Worm (Caenorhabditis elegans) whole organism, L3 larva: ENCODE results near the gene ril-2.

Experiments used
- R02D3.7 ChIP-seq: fragments of 150-350 bp; optimal IDR thresholded peaks from 2 replicates; lab custom pipeline; 2014; ENCODE audit warnings: missing biosample characterization, missing genetic modification characterization
- ZK546.5 ChIP-seq: sonication (generic microtip); optimal IDR thresholded peaks from 2 replicates; lab custom pipeline; 2017; ENCODE audit warnings: missing biosample characterization, missing genetic modification characterization
- aly-2 ChIP-seq: fragments of 150-350 bp; optimal IDR thresholded peaks from 2 replicates; lab custom pipeline; 2014; ENCODE audit warnings: missing biosample characterization, missing genetic modification characterization
- ama-1 ChIP-seq: fragments of 150-350 bp; optimal IDR thresholded peaks from 2 replicates; lab custom pipeline; 2018
- ceh-16 ChIP-seq: sonication (generic microtip); optimal IDR thresholded peaks from 2 replicates; lab custom pipeline; 2017; ENCODE audit warnings: missing biosample characterization, missing genetic modification characterization
- ceh-28 ChIP-seq: fragments of 150-350 bp; optimal IDR thresholded peaks from 2 replicates; lab custom pipeline; 2014; ENCODE audit warnings: missing biosample characterization, missing genetic modification reagents, missing genetic modification characterization
- ceh-82 ChIP-seq: fragments of 150-350 bp; optimal IDR thresholded peaks from 2 replicates; lab custom pipeline; 2014; ENCODE audit warnings: missing biosample characterization, missing genetic modification characterization
- ceh-9 ChIP-seq: sonication (generic microtip); optimal IDR thresholded peaks from 2 replicates; lab custom pipeline; 2018; ENCODE audit warnings: missing biosample characterization, missing genetic modification characterization
- egl-27 ChIP-seq: sonication (generic microtip); optimal IDR thresholded peaks from 4 replicates; lab custom pipeline; 2017; ENCODE audit warnings: missing biosample characterization, missing genetic modification reagents, missing genetic modification characterization
- egl-5 ChIP-seq: fragments of 150-350 bp; optimal IDR thresholded peaks from 2 replicates; lab custom pipeline; 2017; ENCODE audit warnings: missing biosample characterization, missing genetic modification reagents, missing genetic modification characterization, inconsistent platforms
- elt-2 ChIP-seq: sonication (generic microtip); optimal IDR thresholded peaks from 2 replicates; lab custom pipeline; 2016; ENCODE audit warnings: missing genetic modification reagents, mild to moderate bottlenecking, missing genetic modification characterization, missing compliant biosample characterization
- elt-3 ChIP-seq, 3 experiments: fragments of 150-350 bp in 1 of 3; sonication (generic microtip) in 2 of 3; optimal IDR thresholded peaks; 2 replicates in 2 of 3; 4 replicates in 1 of 3; lab custom pipeline; 2014 to 2017; ENCODE audit warnings: missing biosample characterization in 3 of 3, missing genetic modification characterization in 3 of 3
- eor-1 ChIP-seq, 2 experiments: fragments of 150-350 bp; optimal IDR thresholded peaks; 2 replicates each; lab custom pipeline; 2014 to 2018; ENCODE audit warnings: missing biosample characterization in 2 of 2, missing genetic modification characterization in 2 of 2
- fkh-10 ChIP-seq: sonication (generic microtip); optimal IDR thresholded peaks from 2 replicates; lab custom pipeline; 2017; ENCODE audit warnings: missing biosample characterization, missing genetic modification reagents, missing genetic modification characterization
- fos-1 ChIP-seq: fragments of 150-350 bp; optimal IDR thresholded peaks from 2 replicates; lab custom pipeline; 2014; ENCODE audit warnings: missing biosample characterization, missing genetic modification characterization
- hmg-11 ChIP-seq: sonication (generic microtip); optimal IDR thresholded peaks from 2 replicates; lab custom pipeline; 2016; ENCODE audit warnings: missing genetic modification characterization, missing compliant biosample characterization
- lin-15B ChIP-seq: fragments of 150-350 bp; optimal IDR thresholded peaks from 2 replicates; lab custom pipeline; 2014; ENCODE audit warnings: missing biosample characterization, missing genetic modification characterization
- lsy-12 ChIP-seq: sonication (generic microtip); optimal IDR thresholded peaks from 2 replicates; lab custom pipeline; 2016; ENCODE audit warnings: mild to moderate bottlenecking, missing genetic modification characterization, missing compliant biosample characterization
- mml-1 ChIP-seq: fragments of 150-350 bp; sonication (generic microtip); optimal IDR thresholded peaks from 3 replicates; lab custom pipeline; 2014; ENCODE audit warnings: missing biosample characterization, missing genetic modification characterization
- nfya-1 ChIP-seq: sonication (generic microtip); optimal IDR thresholded peaks from 2 replicates; lab custom pipeline; 2017; ENCODE audit warnings: missing genetic modification characterization, mild to moderate bottlenecking, missing compliant biosample characterization, antibody characterized with exemption, moderate library complexity; ENCODE audit not compliant: insufficient read depth
- nhr-11 ChIP-seq: fragments of 150-350 bp; optimal IDR thresholded peaks from 2 replicates; lab custom pipeline; 2014; ENCODE audit warnings: missing biosample characterization, missing genetic modification characterization
- nhr-12 ChIP-seq: fragments of 150-350 bp; optimal IDR thresholded peaks from 2 replicates; lab custom pipeline; 2014; ENCODE audit warnings: missing biosample characterization, missing genetic modification characterization
- nhr-23 ChIP-seq: fragments of 150-350 bp; optimal IDR thresholded peaks from 2 replicates; lab custom pipeline; 2014; ENCODE audit warnings: missing biosample characterization, missing genetic modification reagents, missing genetic modification characterization
- nhr-237 ChIP-seq: fragments of 150-350 bp; optimal IDR thresholded peaks from 2 replicates; lab custom pipeline; 2014; ENCODE audit warnings: missing biosample characterization, missing genetic modification characterization
- nhr-25 ChIP-seq: sonication (generic microtip); optimal IDR thresholded peaks from 2 replicates; lab custom pipeline; 2017; ENCODE audit warnings: missing biosample characterization, missing genetic modification characterization
- nhr-28 ChIP-seq: fragments of 150-350 bp; optimal IDR thresholded peaks from 2 replicates; lab custom pipeline; 2014; ENCODE audit warnings: missing biosample characterization, missing genetic modification characterization
- nhr-67 ChIP-seq: fragments of 150-350 bp; optimal IDR thresholded peaks from 2 replicates; lab custom pipeline; 2014; ENCODE audit warnings: missing biosample characterization, missing genetic modification characterization
- nhr-76 ChIP-seq: fragments of 150-350 bp; sonication (generic microtip); optimal IDR thresholded peaks from 5 replicates; lab custom pipeline; 2014; ENCODE audit warnings: missing biosample characterization, missing genetic modification characterization
- nhr-77 ChIP-seq: fragments of 150-350 bp; optimal IDR thresholded peaks from 2 replicates; lab custom pipeline; 2014; ENCODE audit warnings: missing biosample characterization, missing genetic modification characterization
- pha-4 ChIP-seq: fragments of 150-350 bp; optimal IDR thresholded peaks from 2 replicates; lab custom pipeline; 2014; ENCODE audit warnings: missing biosample characterization, missing genetic modification reagents, missing genetic modification characterization
- pqm-1 ChIP-seq: fragments of 150-350 bp; optimal IDR thresholded peaks from 2 replicates; lab custom pipeline; 2017; ENCODE audit warnings: missing biosample characterization, missing genetic modification characterization, inconsistent platforms
- sea-2 ChIP-seq: fragments of 150-350 bp; sonication (generic microtip); optimal IDR thresholded peaks from 4 replicates; lab custom pipeline; 2014; ENCODE audit warnings: missing biosample characterization, missing genetic modification reagents, missing genetic modification characterization
- skn-1 ChIP-seq: fragments of 150-350 bp; optimal IDR thresholded peaks from 2 replicates; lab custom pipeline; 2014; ENCODE audit warnings: missing biosample characterization, missing genetic modification characterization
- snpc-4 ChIP-seq: fragments of 150-350 bp; optimal IDR thresholded peaks from 2 replicates; lab custom pipeline; 2014; ENCODE audit warnings: missing biosample characterization, missing genetic modification characterization
- tbx-2 ChIP-seq: sonication (generic microtip); optimal IDR thresholded peaks from 2 replicates; lab custom pipeline; 2016; ENCODE audit warnings: mild to moderate bottlenecking, missing genetic modification characterization, missing compliant biosample characterization
- ztf-11 ChIP-seq: fragments of 150-350 bp; optimal IDR thresholded peaks from 2 replicates; lab custom pipeline; 2014; ENCODE audit warnings: missing biosample characterization, missing genetic modification characterization

Gene ril-2

DNA sequence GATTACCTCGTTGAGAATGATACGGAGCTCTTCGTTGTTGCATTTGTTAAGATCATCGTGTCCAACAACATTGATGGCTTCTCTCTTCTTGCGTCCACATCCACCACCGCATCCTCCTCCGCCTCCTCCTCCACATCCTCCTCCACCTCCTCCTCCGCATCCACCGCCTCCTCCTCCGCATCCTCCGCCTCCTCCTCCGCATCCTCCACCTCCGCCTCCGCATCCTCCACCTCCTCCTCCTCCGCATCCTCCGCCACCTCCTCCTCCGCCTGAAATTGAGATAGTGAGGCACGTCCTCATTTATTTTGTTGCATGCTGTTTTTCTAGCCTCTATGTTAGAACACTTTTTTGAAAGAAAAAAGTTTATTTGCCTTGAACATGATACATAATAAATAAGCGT lies 23.1 kb downstream of the ril-2 start:
- TF ChIP-seq nhr-11 (tag; lab: Kevin White, UChicago), result no peak
- TF ChIP-seq sea-2 (GFP tag; lab: Kevin White, UChicago), result no peak
- TF ChIP-seq snpc-4 (tag; lab: Kevin White, UChicago), result no peak
- TF ChIP-seq nhr-76 (tag; lab: Kevin White, UChicago), result no peak
- no peak for TF ChIP-seq R02D3.7 (tag; lab: Kevin White, UChicago)
- no peak for TF ChIP-seq nhr-28 (tag; lab: Kevin White, UChicago)
- no peak for TF ChIP-seq ceh-16
- TF ChIP-seq skn-1 (tag; lab: Kevin White, UChicago), result no peak
- TF ChIP-seq pha-4, result no peak
- TF ChIP-seq ZK546.5, result no peak
- no peak for TF ChIP-seq nhr-23 (tag; lab: Kevin White, UChicago)
- TF ChIP-seq egl-27 (tag; lab: Kevin White, UChicago), result no peak
- TF ChIP-seq nfya-1 (tag; lab: Kevin White, UChicago), result no peak
- TF ChIP-seq nhr-12 (tag; lab: Kevin White, UChicago), result no peak
- no peak for TF ChIP-seq lin-15B (tag; lab: Kevin White, UChicago)
- TF ChIP-seq nhr-237 (tag; lab: Kevin White, UChicago), result no peak
- no peak for TF ChIP-seq elt-3 (tag; optimal IDR thresholded peaks at IDR 0.05; lab: Kevin White, UChicago)

DNA sequence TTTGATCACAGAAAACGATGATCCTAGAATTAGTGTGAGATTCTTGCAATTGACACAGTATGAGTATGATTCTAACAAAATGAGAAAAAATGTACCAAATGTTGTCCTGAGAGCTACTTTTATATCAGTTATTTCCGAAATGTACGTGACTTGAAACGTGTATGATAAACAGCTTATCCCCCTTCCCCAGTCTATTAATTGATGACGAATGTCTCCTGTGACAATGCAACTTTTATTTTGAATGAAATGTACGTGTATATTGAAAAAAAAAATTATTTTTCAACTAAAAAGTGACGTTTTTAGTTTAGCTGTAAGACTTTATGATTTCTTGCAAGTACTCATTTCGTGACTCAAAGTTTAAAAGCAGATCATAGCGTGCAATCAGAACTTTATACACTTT lies 28.7 kb downstream of the ril-2 start:
- TF ChIP-seq fkh-10, result no peak
- TF ChIP-seq nhr-76 (tag; lab: Kevin White, UChicago), result no peak
- no peak for TF ChIP-seq nhr-237 (tag; lab: Kevin White, UChicago)
- TF ChIP-seq nhr-67, result no peak
- no peak for TF ChIP-seq fos-1
- TF ChIP-seq mml-1 (tag; lab: Kevin White, UChicago), result no peak
- no peak for TF ChIP-seq ztf-11 (tag; lab: Kevin White, UChicago)
- no peak for TF ChIP-seq ZK546.5
- TF ChIP-seq R02D3.7 (tag; lab: Kevin White, UChicago), result no peak
- TF ChIP-seq pqm-1 (tag; lab: Kevin White, UChicago), result no peak
- TF ChIP-seq nhr-23 (tag; lab: Kevin White, UChicago), result no peak
- no peak for TF ChIP-seq ceh-9 (tag; lab: Kevin White, UChicago)
- TF ChIP-seq skn-1 (tag; lab: Kevin White, UChicago), result no peak
- no peak for TF ChIP-seq snpc-4 (tag; lab: Kevin White, UChicago)
- no peak for TF ChIP-seq elt-2
- no peak for TF ChIP-seq aly-2 (tag; lab: Kevin White, UChicago)
- no peak for TF ChIP-seq eor-1 (tag; optimal IDR thresholded peaks at IDR 0.05; lab: Kevin White, UChicago)
- no peak for TF ChIP-seq sea-2 (GFP tag; lab: Kevin White, UChicago)
- TF ChIP-seq, all 47 proteins: peak for 0

DNA sequence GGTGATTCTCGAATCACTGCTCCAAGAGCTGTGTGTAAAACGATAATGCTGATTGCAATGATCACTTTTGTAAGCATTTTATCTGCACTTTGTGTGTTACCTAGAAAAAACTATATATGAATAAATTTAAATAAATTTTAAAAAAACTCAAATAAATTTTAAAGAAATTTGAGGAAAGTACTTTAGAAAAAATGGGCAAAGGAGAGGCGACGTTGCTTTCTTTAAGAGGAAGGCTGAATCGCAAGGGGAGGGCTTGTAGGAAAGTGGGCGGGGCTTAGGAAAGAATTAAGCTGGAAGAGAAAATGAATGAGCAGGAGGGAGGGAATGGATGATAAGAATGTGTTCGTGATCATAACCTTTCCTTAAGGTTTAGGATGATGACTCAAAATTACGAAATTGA lies 31.1 kb downstream of the ril-2 start, which contains the start of gene E02A10.4:
Gene E02A10.4, minus strand, starts transcription at position 101 of the 400 bp plus-strand sequence.
- TF ChIP-seq egl-5 (tag; lab: Kevin White, UChicago) (no peak), lsy-12 (no peak), snpc-4 (tag; lab: Kevin White, UChicago) (no peak)

DNA sequence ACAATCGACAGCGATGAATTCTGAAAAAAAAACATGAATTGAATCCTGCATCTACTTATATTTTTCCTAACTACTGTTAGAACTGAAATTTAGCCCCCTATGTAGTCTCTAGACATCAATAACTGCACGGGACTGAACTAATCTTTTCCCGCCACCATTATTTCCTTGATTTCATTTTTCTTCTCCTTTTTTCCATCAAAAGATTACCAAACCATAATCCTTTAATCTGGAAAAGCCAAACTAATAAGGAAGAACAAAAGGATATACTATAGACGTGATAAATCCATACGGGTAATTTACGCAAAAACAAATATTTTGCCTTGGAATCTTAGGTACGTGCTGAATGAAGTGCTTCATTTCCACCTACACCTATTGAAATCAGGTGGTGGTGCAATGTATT lies 31.6 kb downstream of the ril-2 start:
- TF ChIP-seq ZK546.5 (no peak), ama-1 (lab: Kevin White, UChicago) (no peak), fkh-10 (no peak), nhr-237 (tag; lab: Kevin White, UChicago) (no peak), mml-1 (tag; lab: Kevin White, UChicago) (no peak), elt-2 (no peak)

DNA sequence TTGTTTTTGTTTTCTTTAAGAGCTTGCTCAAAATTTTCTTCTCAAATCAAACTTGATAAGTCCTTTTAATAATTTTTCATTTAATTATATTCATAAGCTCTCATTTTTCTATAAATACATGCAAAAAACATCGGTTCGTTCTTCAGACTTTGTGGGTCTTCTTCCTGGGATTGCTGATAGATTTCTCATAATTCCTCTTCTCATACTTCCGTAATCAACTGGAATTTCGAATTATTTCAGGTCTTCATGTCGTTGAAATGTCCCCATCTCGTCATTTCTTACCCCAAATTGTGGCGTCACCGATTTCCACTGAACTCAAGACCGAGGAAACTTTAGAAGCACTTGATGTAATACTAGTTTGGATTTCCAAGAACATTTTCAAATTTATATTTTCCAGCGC lies 34.1 kb downstream of the ril-2 start:
- TF ChIP-seq tbx-2 (tag; lab: Kevin White, UChicago), result no peak
- TF ChIP-seq pqm-1 (tag; lab: Kevin White, UChicago), result no peak
- TF ChIP-seq ceh-28, result no peak
- no peak for TF ChIP-seq nhr-67
- no peak for TF ChIP-seq pha-4
- no peak for TF ChIP-seq sea-2 (GFP tag; lab: Kevin White, UChicago)
- no peak for TF ChIP-seq nhr-25
- TF ChIP-seq ceh-82 (tag; lab: Kevin White, UChicago), result no peak
- no peak for TF ChIP-seq hmg-11 (tag; lab: Kevin White, UChicago)
- no peak for TF ChIP-seq nhr-77 (tag; lab: Kevin White, UChicago)
